Fruit fly (Drosophila melanogaster) whole organism, embryonic: ENCODE data around the gene CG12995.

ENCODE experiments used
- Asciz ChIP-seq: fragments of 200-800 bp; sonication (Bioruptor generic); optimal IDR thresholded peaks from 2 replicates; lab custom pipeline; 2017; ENCODE audit warnings: missing biosample characterization, mild to moderate bottlenecking, missing genetic modification characterization, missing genetic modification reagents
- Bteb2 ChIP-seq: fragments of 200-800 bp; sonication (Bioruptor generic); optimal IDR thresholded peaks from 2 replicates; lab custom pipeline; 2016; ENCODE audit warnings: missing biosample characterization, missing genetic modification characterization
- CG10274 ChIP-seq: fragments of 200-800 bp; sonication (Bioruptor generic); optimal IDR thresholded peaks from 3 replicates; lab custom pipeline; 2017; ENCODE audit warnings: missing biosample characterization, mild to moderate bottlenecking, missing genetic modification characterization
- CG11398 ChIP-seq: fragments of 200-800 bp; sonication (Bioruptor generic); optimal IDR thresholded peaks from 2 replicates; lab custom pipeline; 2016; ENCODE audit warnings: missing biosample characterization, missing genetic modification characterization
- CG1233 ChIP-seq: fragments of 200-800 bp; sonication (Bioruptor generic); optimal IDR thresholded peaks from 4 replicates; lab custom pipeline; 2018; ENCODE audit warnings: missing biosample characterization, mild to moderate bottlenecking, missing genetic modification characterization
- CG13624 ChIP-seq: fragments of 200-800 bp; sonication (Bioruptor generic); optimal IDR thresholded peaks from 2 replicates; lab custom pipeline; 2016; ENCODE audit warnings: missing biosample characterization, missing genetic modification characterization
- CG15479 ChIP-seq: fragments of 200-800 bp; sonication (Bioruptor generic); optimal IDR thresholded peaks from 3 replicates; lab custom pipeline; 2019; ENCODE audit warnings: missing biosample characterization, mild to moderate bottlenecking, missing genetic modification characterization, moderate library complexity
- CG18011 ChIP-seq: fragments of 200-800 bp; sonication (Bioruptor generic); optimal IDR thresholded peaks from 2 replicates; lab custom pipeline; 2017; ENCODE audit warnings: missing biosample characterization, missing genetic modification characterization, mild to moderate bottlenecking, moderate library complexity, missing genotype
- CG1832 ChIP-seq: fragments of 200-800 bp; sonication (Bioruptor generic); optimal IDR thresholded peaks from 2 replicates; lab custom pipeline; 2017; ENCODE audit warnings: missing biosample characterization, mild to moderate bottlenecking, missing genetic modification characterization, inconsistent platforms
- CG2116 ChIP-seq: fragments of 200-800 bp; sonication (Bioruptor generic); optimal IDR thresholded peaks from 3 replicates; lab custom pipeline; 2018; ENCODE audit warnings: missing biosample characterization, mild to moderate bottlenecking, missing genetic modification characterization
- CG2129 ChIP-seq: fragments of 200-800 bp; sonication (Bioruptor generic); IDR thresholded peaks from 2 replicates; pipeline ENCODE4 v1.3.6; 2022; ENCODE audit warnings: missing biosample characterization, missing genetic modification characterization; ENCODE audit not compliant: partially characterized antibody
- CG2202 ChIP-seq: fragments of 200-800 bp; sonication (Bioruptor generic); optimal IDR thresholded peaks from 2 replicates; lab custom pipeline; 2018; ENCODE audit warnings: missing biosample characterization, mild to moderate bottlenecking, missing genetic modification characterization
- CG30020 ChIP-seq: fragments of 200-800 bp; optimal IDR thresholded peaks from 2 replicates; lab custom pipeline; 2019; ENCODE audit warnings: missing biosample characterization, mild to moderate bottlenecking, missing genetic modification characterization, moderate library complexity
- CG3281 ChIP-seq: fragments of 200-800 bp; sonication (Bioruptor generic); optimal IDR thresholded peaks from 3 replicates; lab custom pipeline; 2017; ENCODE audit warnings: missing biosample characterization, mild to moderate bottlenecking, missing genetic modification characterization
- CG4360 ChIP-seq: fragments of 200-800 bp; sonication (Bioruptor generic); IDR thresholded peaks from 2 replicates; pipeline ENCODE4 v1.3.6; 2022; ENCODE audit warnings: missing biosample characterization, missing genetic modification characterization
- CG43689 ChIP-seq: fragments of 200-800 bp; sonication (Bioruptor generic); IDR thresholded peaks from 2 replicates; pipeline ENCODE4 v1.3.6; 2022; ENCODE audit warnings: missing biosample characterization, missing genetic modification characterization
- CG4424 ChIP-seq: fragments of 200-800 bp; sonication (Bioruptor generic); optimal IDR thresholded peaks from 3 replicates; lab custom pipeline; 2016; ENCODE audit warnings: missing biosample characterization, missing genetic modification characterization
- CG4730 ChIP-seq: fragments of 200-800 bp; sonication (Bioruptor generic); IDR thresholded peaks from 2 replicates; pipeline ENCODE4 v1.3.6; 2022; ENCODE audit warnings: missing biosample characterization, missing genetic modification characterization
- CG5953 ChIP-seq: fragments of 200-800 bp; sonication (Bioruptor generic); IDR thresholded peaks from 2 replicates; pipeline ENCODE4 v1.3.6; 2022; ENCODE audit warnings: missing biosample characterization, missing genetic modification characterization
- CG6175 ChIP-seq: fragments of 200-800 bp; sonication (Bioruptor generic); IDR thresholded peaks from 3 replicates; pipeline ENCODE4 v1.3.6; 2022; ENCODE audit warnings: missing biosample characterization, missing genetic modification characterization
- Chrac-16 ChIP-seq: fragments of 200-800 bp; sonication (Bioruptor generic); optimal IDR thresholded peaks from 3 replicates; lab custom pipeline; 2016; ENCODE audit warnings: missing biosample characterization, missing genetic modification characterization
- Dll ChIP-seq: fragments of 200-800 bp; sonication (Bioruptor generic); IDR thresholded peaks from 4 replicates; pipeline ENCODE4 v1.3.6; 2022; ENCODE audit warnings: missing biosample characterization, missing genetic modification characterization; ENCODE audit not compliant: partially characterized antibody
- Fer2 ChIP-seq: fragments of 200-800 bp; sonication (Bioruptor generic); optimal IDR thresholded peaks from 2 replicates; lab custom pipeline; 2018; ENCODE audit warnings: missing biosample characterization, mild to moderate bottlenecking, missing genetic modification characterization, moderate library complexity
- Gsc ChIP-seq: fragments of 200-800 bp; sonication (Bioruptor generic); IDR thresholded peaks from 2 replicates; pipeline ENCODE4 v1.3.6; 2022; ENCODE audit warnings: missing biosample characterization, missing genetic modification characterization
- Jarid2 ChIP-seq: fragments of 200-800 bp; sonication (Bioruptor generic); optimal IDR thresholded peaks from 3 replicates; lab custom pipeline; 2017; ENCODE audit warnings: mild to moderate bottlenecking, missing biosample characterization, missing genetic modification reagents, missing genetic modification characterization
- Lpt ChIP-seq: fragments of >200 bp; optimal IDR thresholded peaks from 2 replicates; lab custom pipeline; 2018; ENCODE audit warnings: missing biosample characterization, missing genetic modification characterization
- MBD-R2 ChIP-seq: fragments of 200-800 bp; sonication (Bioruptor generic); IDR thresholded peaks from 2 replicates; pipeline ENCODE4 v1.3.6; 2022; ENCODE audit warnings: missing biosample characterization, missing genetic modification characterization
- Mes4 ChIP-seq: fragments of 200-800 bp; sonication (Bioruptor generic); optimal IDR thresholded peaks from 2 replicates; lab custom pipeline; 2016; ENCODE audit warnings: missing biosample characterization, missing genetic modification characterization
- Sin3A ChIP-seq: fragments of >200 bp; optimal IDR thresholded peaks from 2 replicates; lab custom pipeline; 2018
- Vsx1 ChIP-seq: fragments of 200-800 bp; sonication (Bioruptor generic); optimal IDR thresholded peaks from 2 replicates; lab custom pipeline; 2017; ENCODE audit warnings: missing biosample characterization, mild to moderate bottlenecking, missing genetic modification characterization, missing genetic modification reagents
- ab ChIP-seq: fragments of 200-800 bp; sonication (Bioruptor generic); optimal IDR thresholded peaks from 2 replicates; lab custom pipeline; 2016; ENCODE audit warnings: missing biosample characterization, missing genetic modification characterization
- abd-A ChIP-seq: fragments of 200-800 bp; sonication (Bioruptor generic); optimal IDR thresholded peaks from 3 replicates; lab custom pipeline; 2019; ENCODE audit warnings: missing biosample characterization, mild to moderate bottlenecking, missing genetic modification characterization, moderate library complexity
- cad ChIP-seq: fragments of >200 bp; optimal IDR thresholded peaks from 2 replicates; lab custom pipeline; 2017; ENCODE audit warnings: missing biosample characterization, missing genetic modification characterization
- chm ChIP-seq: fragments of 200-800 bp; sonication (Bioruptor generic); IDR thresholded peaks from 2 replicates; pipeline ENCODE4 v1.3.6; 2022; ENCODE audit warnings: missing biosample characterization, missing genetic modification characterization
- da ChIP-seq: fragments of 200-800 bp; sonication (Bioruptor generic); optimal IDR thresholded peaks from 2 replicates; lab custom pipeline; 2016; ENCODE audit warnings: missing biosample characterization, missing genetic modification characterization
- en ChIP-seq: fragments of 200-800 bp; sonication (Bioruptor generic); optimal IDR thresholded peaks from 2 replicates; lab custom pipeline; 2016; ENCODE audit warnings: missing biosample characterization, missing genetic modification characterization
- esg ChIP-seq: fragments of 200-800 bp; sonication (Bioruptor generic); conservative IDR thresholded peaks from 2 replicates; pipeline ENCODE4 v1.3.6; 2022; ENCODE audit warnings: missing biosample characterization, missing genetic modification characterization
- ftz-f1 ChIP-seq: fragments of 200-800 bp; sonication (Bioruptor generic); optimal IDR thresholded peaks from 2 replicates; lab custom pipeline; 2016; ENCODE audit warnings: missing biosample characterization, missing genetic modification characterization
- hbn ChIP-seq: fragments of 200-800 bp; sonication (Bioruptor generic); IDR thresholded peaks from 2 replicates; pipeline ENCODE4 v1.3.6; 2022; ENCODE audit warnings: missing biosample characterization, missing genetic modification characterization; ENCODE audit not compliant: partially characterized antibody
- hth ChIP-seq: fragments of >200 bp; optimal IDR thresholded peaks from 2 replicates; lab custom pipeline; 2017; ENCODE audit warnings: inconsistent platforms
- insv ChIP-seq, 2 experiments: fragments of 200-800 bp; sonication (Bioruptor generic); optimal IDR thresholded peaks; 3 replicates each; lab custom pipeline; 2016 to 2018; ENCODE audit warnings: missing biosample characterization in 2 of 2, missing genetic modification characterization in 2 of 2
- jing ChIP-seq: fragments of 200-800 bp; sonication (Bioruptor generic); optimal IDR thresholded peaks from 2 replicates; lab custom pipeline; 2018; ENCODE audit warnings: missing biosample characterization, mild to moderate bottlenecking, missing genetic modification characterization
- kni ChIP-seq: fragments of 200-800 bp; sonication (Bioruptor generic); optimal IDR thresholded peaks from 3 replicates; lab custom pipeline; 2017; ENCODE audit warnings: mild to moderate bottlenecking, missing biosample characterization, missing genetic modification reagents, missing genetic modification characterization
- lola ChIP-seq, 3 experiments: fragments of >200 bp in 2 of 3; fragments of 200-800 bp in 1 of 3; sonication (Bioruptor generic) in 1 of 3; optimal IDR thresholded peaks; 2 replicates each; lab custom pipeline; 2017 to 2019; ENCODE audit warnings: missing biosample characterization in 3 of 3, missing genetic modification characterization in 3 of 3, mild to moderate bottlenecking in 1 of 3, moderate library complexity in 1 of 3
- luna ChIP-seq: fragments of 200-800 bp; sonication (Bioruptor generic); optimal IDR thresholded peaks from 2 replicates; lab custom pipeline; 2016; ENCODE audit warnings: missing biosample characterization, missing genetic modification characterization
- p53 ChIP-seq: fragments of 200-800 bp; sonication (Bioruptor generic); optimal IDR thresholded peaks from 2 replicates; lab custom pipeline; 2016; ENCODE audit warnings: missing biosample characterization, missing genetic modification characterization
- ranshi ChIP-seq: fragments of 200-800 bp; sonication (Bioruptor generic); IDR thresholded peaks from 2 replicates; pipeline ENCODE4 v1.3.6; 2022; ENCODE audit warnings: missing biosample characterization, missing genetic modification characterization
- schlank ChIP-seq: fragments of 200-800 bp; sonication (Bioruptor generic); optimal IDR thresholded peaks from 2 replicates; lab custom pipeline; 2018; ENCODE audit warnings: missing biosample characterization, mild to moderate bottlenecking, missing genetic modification characterization
- slp2 ChIP-seq: fragments of 200-800 bp; sonication (Bioruptor generic); optimal IDR thresholded peaks from 2 replicates; lab custom pipeline; 2016; ENCODE audit warnings: missing biosample characterization, missing genetic modification characterization

The CG12995 gene

DNA sequence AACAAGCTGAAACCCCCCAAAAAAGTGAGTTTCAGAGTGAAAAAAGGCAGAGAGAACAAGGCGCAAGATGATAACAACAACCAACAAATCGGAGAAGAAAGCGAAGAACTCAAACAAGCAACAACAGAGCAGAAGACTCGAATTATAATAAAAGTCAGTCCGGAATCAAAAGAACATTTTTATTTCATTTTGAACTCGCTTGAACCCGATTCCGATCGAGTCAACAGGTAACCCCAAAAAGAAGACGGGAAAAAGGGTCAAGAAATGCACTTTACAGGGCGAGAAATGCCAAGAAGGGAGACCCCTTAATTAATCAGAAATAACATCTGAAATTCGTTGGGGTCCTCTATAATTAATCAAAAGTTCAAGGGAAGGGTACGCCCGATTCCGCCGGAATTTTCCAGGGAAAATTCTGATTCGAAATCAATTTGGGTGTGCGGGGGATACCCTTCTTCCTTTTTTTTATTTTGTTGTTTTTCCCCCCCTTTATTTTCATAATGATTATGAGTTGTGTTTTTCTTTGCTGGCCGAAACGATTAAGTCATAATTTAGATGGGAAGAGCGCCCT, 47.3 kb downstream of the CG12995 start (continued):
- TF ChIP-seq insv (GFP tag; optimal IDR thresholded peaks at IDR 0.05; lab: Kevin White, UChicago) (peak in 1 of 2 experiments; percentile 51), Asciz (GFP tag; lab: Kevin White, UChicago) (no peak), CG1233 (GFP tag; lab: Kevin White, UChicago) (no peak)

dm6 chrX:17160396-17161040, 49.3 kb downstream of the CG12995 start:
- TF ChIP-seq lola (GFP tag; optimal IDR thresholded peaks at IDR 0.05; lab: Kevin White, UChicago) = no peak
- no peak for TF ChIP-seq Chrac-16 (GFP tag; lab: Kevin White, UChicago)
- TF ChIP-seq Mes4 (GFP tag; lab: Kevin White, UChicago) = no peak
- TF ChIP-seq schlank (tag; lab: Kevin White, UChicago) = no peak
- TF ChIP-seq Bteb2 (GFP tag; lab: Kevin White, UChicago) = no peak
- TF ChIP-seq Lpt (GFP tag; lab: Kevin White, UChicago) = no peak
- TF ChIP-seq CG15479 = peak; percentile 60
- no peak for TF ChIP-seq Jarid2 (GFP tag; lab: Kevin White, UChicago)
- TF ChIP-seq Vsx1 (GFP tag; lab: Kevin White, UChicago) = no peak
- no peak for TF ChIP-seq luna (GFP tag; lab: Kevin White, UChicago)
- TF ChIP-seq chm (GFP tag; lab: Robert Waterston, UW) = peak; percentile 18; the same call in 1 of the 2 replicates
- no peak for TF ChIP-seq en (GFP tag; lab: Kevin White, UChicago)
- no peak for TF ChIP-seq ftz-f1 (GFP tag; lab: Kevin White, UChicago)
- no peak for TF ChIP-seq p53
- TF ChIP-seq CG2129 = no peak
- TF ChIP-seq CG13624 (GFP tag; lab: Kevin White, UChicago) = no peak
- 0 out of 2 replicates have a peak, but pooled peaks have one; percentile 20 for TF ChIP-seq hbn (GFP tag; lab: Robert Waterston, UW)
- TF ChIP-seq esg (GFP tag; lab: Robert Waterston, UW) = no peak
- TF ChIP-seq CG1832 (GFP tag; lab: Kevin White, UChicago) = peak; percentile 78
- no peak for TF ChIP-seq MBD-R2 (GFP tag; lab: Robert Waterston, UW)
- TF ChIP-seq slp2 (GFP tag; lab: Kevin White, UChicago) = no peak
- TF ChIP-seq CG4730 (GFP tag; lab: Robert Waterston, UW) = no peak
- no peak for TF ChIP-seq Sin3A (lab: Kevin White, UChicago)
- TF ChIP-seq CG18011 (GFP tag; lab: Kevin White, UChicago) = no peak
- TF ChIP-seq Fer2 (tag; lab: Kevin White, UChicago) = no peak
- no peak for TF ChIP-seq CG2202
- no peak for TF ChIP-seq CG2116
- TF ChIP-seq CG4360 (GFP tag; lab: Robert Waterston, UW) = peak; percentile 98
- no peak for TF ChIP-seq cad (GFP tag; lab: Kevin White, UChicago)
- no peak for TF ChIP-seq CG4424
- no peak for TF ChIP-seq CG3281
- TF ChIP-seq da (GFP tag; lab: Kevin White, UChicago) = peak; percentile 25
- TF ChIP-seq CG6175 = no peak
- TF ChIP-seq Dll = no peak
- peak; percentile 14 for TF ChIP-seq kni (GFP tag; lab: Kevin White, UChicago)
- TF ChIP-seq ab (GFP tag; lab: Kevin White, UChicago) = no peak
- no peak for TF ChIP-seq CG5953 (GFP tag; lab: Robert Waterston, UW)
- no peak for TF ChIP-seq hth (lab: Kevin White, UChicago)
- TF ChIP-seq CG30020 (tag; lab: Kevin White, UChicago) = no peak
- no peak for TF ChIP-seq CG43689 (GFP tag; lab: Robert Waterston, UW)
- TF ChIP-seq ranshi (GFP tag; lab: Robert Waterston, UW) = no peak
- no peak for TF ChIP-seq CG11398
- no peak for TF ChIP-seq jing
- no peak for TF ChIP-seq abd-A (tag; lab: Kevin White, UChicago)
- no peak for TF ChIP-seq Gsc (GFP tag; lab: Robert Waterston, UW)
- no peak for TF ChIP-seq CG10274
